Fruit fly (Drosophila melanogaster): ENCODE measurements around the gene saturn.

saturn gene

dm6 chr3L:14241065-14241464 lies 37.9 kb downstream of the saturn start (continued):
- TF ChIP-seq fd85E (GFP tag; optimal IDR thresholded peaks at IDR 0.05) (no peak), OdsH (GFP tag; optimal IDR thresholded peaks at IDR 0.05) (peak; percentile 45), Met (GFP tag; optimal IDR thresholded peaks at IDR 0.05) (peak; percentile 46), cyc (GFP tag; optimal IDR thresholded peaks at IDR 0.05) (peak; percentile 31), CG7368 (GFP tag; optimal IDR thresholded peaks at IDR 0.05) (no peak), esn (GFP tag; optimal IDR thresholded peaks at IDR 0.05) (peak; percentile 61), CG34406 (GFP tag; optimal IDR thresholded peaks at IDR 0.05) (peak; percentile 52), CG3032 (tag; optimal IDR thresholded peaks at IDR 0.05) (peak; percentile 56), Gug (GFP tag; IDR thresholded peaks at IDR 0.05) (no peak), CG32006 (GFP tag; optimal IDR thresholded peaks at IDR 0.05) (peak; percentile 60), dac (GFP tag; optimal IDR thresholded peaks at IDR 0.05) (no peak), Hr4 (GFP tag; optimal IDR thresholded peaks at IDR 0.05) (peak; percentile 29), Eip93F (GFP tag; optimal IDR thresholded peaks at IDR 0.05) (no peak), CG4318 (GFP tag; optimal IDR thresholded peaks at IDR 0.05) (no peak), Hr39 (GFP tag; optimal IDR thresholded peaks at IDR 0.05) (peak; percentile 25)

DNA sequence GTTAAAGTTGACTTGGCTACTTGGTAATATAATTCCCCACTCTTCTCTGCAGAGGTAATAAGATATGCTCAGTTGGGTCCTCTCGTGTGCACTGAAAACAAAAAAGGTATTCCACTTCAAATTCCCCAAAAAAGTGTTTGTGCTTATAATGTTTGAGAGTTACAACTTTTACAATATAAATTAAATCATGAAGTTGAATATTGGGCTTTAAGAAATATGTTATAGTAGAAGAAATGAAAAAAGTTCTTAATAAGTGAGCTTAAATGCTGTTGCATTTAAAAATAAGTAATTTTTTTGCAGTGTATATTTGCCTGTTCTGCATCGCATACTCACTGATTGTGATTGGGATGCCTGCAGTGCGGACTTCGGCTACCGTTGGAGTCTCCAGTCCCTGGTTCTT lies 50.3 kb downstream of the saturn start:
- TF ChIP-seq CG8319 (GFP tag; optimal IDR thresholded peaks at IDR 0.05): peak; percentile 45
- TF ChIP-seq dsx (GFP tag; optimal IDR thresholded peaks at IDR 0.05; ENCODE audit: poor library complexity, severe bottlenecking): peak; percentile 35
- peak; percentile 62 for TF ChIP-seq net (GFP tag; optimal IDR thresholded peaks at IDR 0.05)
- TF ChIP-seq Ets96B (tag; optimal IDR thresholded peaks at IDR 0.05): peak; percentile 47
- TF ChIP-seq eg (GFP tag; IDR thresholded peaks at IDR 0.05): peak; percentile 67; the same call in 2 of the 3 replicates
- TF ChIP-seq acj6 (GFP tag; optimal IDR thresholded peaks at IDR 0.05): peak; percentile 59
- peak; percentile 77 for TF ChIP-seq Met (GFP tag; optimal IDR thresholded peaks at IDR 0.05)
- TF ChIP-seq CG10669 (GFP tag; optimal IDR thresholded peaks at IDR 0.05): peak; percentile 64
- peak; percentile 58 for TF ChIP-seq CG3032 (tag; optimal IDR thresholded peaks at IDR 0.05)
- TF ChIP-seq vri (GFP tag; optimal IDR thresholded peaks at IDR 0.05): peak; percentile 27
- peak; percentile 71 for TF ChIP-seq Sox14 (GFP tag; optimal IDR thresholded peaks at IDR 0.05)
- peak; percentile 46 for TF ChIP-seq CG8632 (GFP tag; optimal IDR thresholded peaks at IDR 0.05)
- TF ChIP-seq ss (GFP tag; optimal IDR thresholded peaks at IDR 0.05): peak; percentile 19 to 36
- TF ChIP-seq cyc (GFP tag; optimal IDR thresholded peaks at IDR 0.05): peak; percentile 79
- TF ChIP-seq Smox (GFP tag; optimal IDR thresholded peaks at IDR 0.05): peak; percentile 72
- no peak; the same call in 1 of the 2 replicates for TF ChIP-seq CG15336 (GFP tag; IDR thresholded peaks at IDR 0.05)
- TF ChIP-seq CG32006 (GFP tag; optimal IDR thresholded peaks at IDR 0.05): peak; percentile 79
- TF ChIP-seq lz (GFP tag; optimal IDR thresholded peaks at IDR 0.05): peak; percentile 64
- peak; percentile 72 for TF ChIP-seq CG6854 (GFP tag; optimal IDR thresholded peaks at IDR 0.05)
- TF ChIP-seq CG9139 (GFP tag; optimal IDR thresholded peaks at IDR 0.05): no peak
- TF ChIP-seq CG11902 (GFP tag; optimal IDR thresholded peaks at IDR 0.05): no peak
- TF ChIP-seq Lpt (GFP tag; optimal IDR thresholded peaks at IDR 0.05): peak; percentile 65
- no peak for TF ChIP-seq Sox15 (GFP tag; optimal IDR thresholded peaks at IDR 0.05)
- no peak for TF ChIP-seq fd85E (GFP tag; optimal IDR thresholded peaks at IDR 0.05)
- peak; percentile 90 for TF ChIP-seq Eip78C (GFP tag)
- peak; percentile 63 for TF ChIP-seq pdm3 (GFP tag; optimal IDR thresholded peaks at IDR 0.05)
- peak; percentile 58 for TF ChIP-seq spab (GFP tag; optimal IDR thresholded peaks at IDR 0.05)
- peak; percentile 42 for TF ChIP-seq CG10631 (GFP tag; optimal IDR thresholded peaks at IDR 0.05)
- TF ChIP-seq CG7368 (GFP tag; optimal IDR thresholded peaks at IDR 0.05): peak; percentile 50
- TF ChIP-seq Sox102F (GFP tag; optimal IDR thresholded peaks at IDR 0.05): peak; percentile 68
- peak; percentile 88 for TF ChIP-seq svp (GFP tag)
- no peak for TF ChIP-seq Hr38 (GFP tag; optimal IDR thresholded peaks at IDR 0.05)
- TF ChIP-seq CG4318 (GFP tag; optimal IDR thresholded peaks at IDR 0.05): peak; percentile 47
- TF ChIP-seq Hr39 (GFP tag; optimal IDR thresholded peaks at IDR 0.05): peak; percentile 63
- TF ChIP-seq CG16779 (tag; optimal IDR thresholded peaks at IDR 0.05): no peak
- TF ChIP-seq CG6276 (GFP tag; optimal IDR thresholded peaks at IDR 0.05): peak; percentile 69
- peak; percentile 57 for TF ChIP-seq CG11762 (GFP tag; optimal IDR thresholded peaks at IDR 0.05; ENCODE audit: insufficient read depth)
- TF ChIP-seq Blimp-1 (GFP tag; optimal IDR thresholded peaks at IDR 0.05): peak; percentile 17
- peak; percentile 81 for TF ChIP-seq esn (GFP tag; optimal IDR thresholded peaks at IDR 0.05)
- TF ChIP-seq Eip93F (GFP tag; optimal IDR thresholded peaks at IDR 0.05): no peak
- TF ChIP-seq CG34406 (GFP tag; optimal IDR thresholded peaks at IDR 0.05): peak; percentile 45
- TF ChIP-seq fd59A (GFP tag; optimal IDR thresholded peaks at IDR 0.05): no peak
- peak; percentile 70 for TF ChIP-seq OdsH (GFP tag; optimal IDR thresholded peaks at IDR 0.05)
- no peak; the same call in 2 of the 3 replicates for TF ChIP-seq CG6163 (GFP tag; IDR thresholded peaks at IDR 0.05)
- TF ChIP-seq CG6792 (GFP tag; optimal IDR thresholded peaks at IDR 0.05): peak; percentile 55

Data from whole organism, prepupa.